Worm (Caenorhabditis elegans): ENCODE measurements around the gene C01B9.1.
A peak's percentile ranks its signal among the peaks of the same experiment; 100 is the strongest.

Gene C01B9.1

ce11 chrII:13783880-13784279 lies 12.5 kb downstream of the C01B9.1 start, which contains the start of gene C01B9.4:
C01B9.4 (minus strand) TSS chrII:13783980.
- TF ChIP-seq C04F5.9 (tag; optimal IDR thresholded peaks at IDR 0.05) (no peak), mdl-1 (tag; optimal IDR thresholded peaks at IDR 0.05) (no peak), snu-23 (GFP tag; optimal IDR thresholded peaks at IDR 0.05) (no peak), ceh-8 (GFP tag; optimal IDR thresholded peaks at IDR 0.05) (no peak), mef-2 (tag; optimal IDR thresholded peaks at IDR 0.05) (no peak)

- TF ChIP-seq C16A3.4 (tag; optimal IDR thresholded peaks at IDR 0.05) (no peak), ceh-8 (GFP tag; optimal IDR thresholded peaks at IDR 0.05) (peak; percentile 63)
These were observed 14.2 kb downstream of the C01B9.1 start for ce11 chrII:13785582-13785981.

ce11 chrII:13786899-13787298 lies 15.5 kb downstream of the C01B9.1 start:
- TF ChIP-seq lir-3 (tag; optimal IDR thresholded peaks at IDR 0.05; ENCODE audit: poor library complexity): no peak
- TF ChIP-seq nhr-12 (tag; optimal IDR thresholded peaks at IDR 0.05): no peak

- TF ChIP-seq snpc-4 (tag; optimal IDR thresholded peaks at IDR 0.05) (peak; percentile 63), lsy-2 (tag; optimal IDR thresholded peaks at IDR 0.05) (peak in 1 of 2 experiments; percentile 19), lin-14 (GFP tag; optimal IDR thresholded peaks at IDR 0.05) (peak; percentile 61), nhr-71 (tag; optimal IDR thresholded peaks at IDR 0.05) (peak; percentile 22), fkh-4 (tag; optimal IDR thresholded peaks at IDR 0.05; ENCODE audit: borderline replicate concordance) (peak; percentile 54), hlh-4 (tag; optimal IDR thresholded peaks at IDR 0.05) (no peak), egl-27 (tag; optimal IDR thresholded peaks at IDR 0.05) (no peak), dpl-1 (GFP tag; optimal IDR thresholded peaks at IDR 0.05) (no peak), dsc-1 (tag; optimal IDR thresholded peaks at IDR 0.05) (peak; percentile 94), ztf-11 (tag; optimal IDR thresholded peaks at IDR 0.05) (no peak), mab-9 (GFP tag; IDR thresholded peaks at IDR 0.05) (no peak), lin-15B (tag; optimal IDR thresholded peaks at IDR 0.05) (no peak), xbp-1 (tag; optimal IDR thresholded peaks at IDR 0.05) (no peak), egl-13 (tag; optimal IDR thresholded peaks at IDR 0.05) (no peak)
These were observed 17.4 kb downstream of the C01B9.1 start for ce11 chrII:13788813-13789212.

- peak; percentile 49 for TF ChIP-seq pag-3 (tag; optimal IDR thresholded peaks at IDR 0.05; ENCODE audit: borderline replicate concordance, insufficient read depth)
- no peak for TF ChIP-seq nhr-28 (tag; optimal IDR thresholded peaks at IDR 0.05)
- no peak for TF ChIP-seq unc-30 (tag; optimal IDR thresholded peaks at IDR 0.05)
- peak; percentile 17 for TF ChIP-seq unc-130 (tag; optimal IDR thresholded peaks at IDR 0.05)
- no peak for TF ChIP-seq nhr-85 (tag)
- no peak for TF ChIP-seq efl-1 (optimal IDR thresholded peaks at IDR 0.05)
- TF ChIP-seq efl-1 (GFP tag; optimal IDR thresholded peaks at IDR 0.05 in 1 of 2): peak in 1 of 2 experiments; percentile 2
- TF ChIP-seq sox-4 (tag; optimal IDR thresholded peaks at IDR 0.05): no peak
- TF ChIP-seq nhr-12 (tag; optimal IDR thresholded peaks at IDR 0.05): no peak
- TF ChIP-seq nhr-84 (tag; optimal IDR thresholded peaks at IDR 0.05): no peak
- no peak for TF ChIP-seq egl-13 (tag; optimal IDR thresholded peaks at IDR 0.05)
- TF ChIP-seq jun-1 (tag; optimal IDR thresholded peaks at IDR 0.05): no peak
- TF ChIP-seq swsn-7 (tag; optimal IDR thresholded peaks at IDR 0.05): no peak
- TF ChIP-seq lin-35 (GFP tag; optimal IDR thresholded peaks at IDR 0.05): no peak
- TF ChIP-seq zag-1 (tag; optimal IDR thresholded peaks at IDR 0.05): no peak
- TF ChIP-seq hlh-17 (GFP tag; optimal IDR thresholded peaks at IDR 0.05; ENCODE audit: borderline replicate concordance): no peak
- no peak for TF ChIP-seq fos-1 (tag; optimal IDR thresholded peaks at IDR 0.05)
- TF ChIP-seq nhr-71 (tag; optimal IDR thresholded peaks at IDR 0.05): peak; percentile 37
- no peak for TF ChIP-seq efl-3 (GFP tag; optimal IDR thresholded peaks at IDR 0.05)
- TF ChIP-seq pax-3 (tag; optimal IDR thresholded peaks at IDR 0.05): no peak
- TF ChIP-seq hpl-2 (GFP tag; optimal IDR thresholded peaks at IDR 0.05): no peak
- TF ChIP-seq ets-5 (GFP tag; IDR thresholded peaks at IDR 0.05): no peak
- TF ChIP-seq elt-2 (tag; optimal IDR thresholded peaks at IDR 0.05): no peak
- TF ChIP-seq vab-15 (tag; optimal IDR thresholded peaks at IDR 0.05): no peak
- TF ChIP-seq fkh-8 (tag; optimal IDR thresholded peaks at IDR 0.05): no peak
- no peak for TF ChIP-seq ztf-11 (tag; optimal IDR thresholded peaks at IDR 0.05)
- TF ChIP-seq rnt-1 (tag; optimal IDR thresholded peaks at IDR 0.05): peak; percentile 55
- peak; percentile 61 for TF ChIP-seq lin-14 (GFP tag; optimal IDR thresholded peaks at IDR 0.05)
- TF ChIP-seq mef-2 (tag; optimal IDR thresholded peaks at IDR 0.05): no peak
These were observed 18.3 kb downstream of the C01B9.1 start for ce11 chrII:13789714-13790113.

Measured in whole organism, L1 larva.